Fruit fly (Drosophila melanogaster): ENCODE measurements around the gene CG42540.

CG42540 gene

dm6 chr3L:4542530-4542929, 13.4 kb upstream of the CG42540 start:
- no peak for TF ChIP-seq ovo (GFP tag; optimal IDR thresholded peaks at IDR 0.05)
- no peak for TF ChIP-seq CG5204 (GFP tag; optimal IDR thresholded peaks at IDR 0.05)
- TF ChIP-seq Mnt (GFP tag; optimal IDR thresholded peaks at IDR 0.05), result no peak
- TF ChIP-seq kay (GFP tag; ENCODE audit: borderline replicate concordance), result no peak
- TF ChIP-seq CG12768 (GFP tag; optimal IDR thresholded peaks at IDR 0.05), result no peak
- no peak for TF ChIP-seq Hr96 (GFP tag; optimal IDR thresholded peaks at IDR 0.05)
- TF ChIP-seq CG14711 (tag; optimal IDR thresholded peaks at IDR 0.05), result no peak
- no peak for TF ChIP-seq cic (GFP tag; optimal IDR thresholded peaks at IDR 0.05)
- no peak for TF ChIP-seq CG7045 (GFP tag; optimal IDR thresholded peaks at IDR 0.05)

dm6 chr3L:4543034-4543806, 12.7 kb upstream of the CG42540 start:
- TF ChIP-seq CG5204 (GFP tag; optimal IDR thresholded peaks at IDR 0.05) (peak; percentile 15), CG11617 (GFP tag; optimal IDR thresholded peaks at IDR 0.05) (no peak), CG12768 (GFP tag; optimal IDR thresholded peaks at IDR 0.05) (peak; percentile 25)

dm6 chr3L:4543807-4544197, 12.1 kb upstream of the CG42540 start:
- TF ChIP-seq CG14711 (tag; optimal IDR thresholded peaks at IDR 0.05) (no peak), tj (GFP tag; optimal IDR thresholded peaks at IDR 0.05) (peak; percentile 36), pad (GFP tag; optimal IDR thresholded peaks at IDR 0.05) (no peak), Hr96 (GFP tag; optimal IDR thresholded peaks at IDR 0.05) (no peak), cic (GFP tag; optimal IDR thresholded peaks at IDR 0.05) (peak; percentile 66), ovo (GFP tag; optimal IDR thresholded peaks at IDR 0.05) (peak; percentile 15), Clk (GFP tag; optimal IDR thresholded peaks at IDR 0.05) (no peak), toe (GFP tag; optimal IDR thresholded peaks at IDR 0.05) (peak; percentile 23), CG7045 (GFP tag; optimal IDR thresholded peaks at IDR 0.05) (no peak), Mnt (GFP tag; optimal IDR thresholded peaks at IDR 0.05) (peak; percentile 38), CG11617 (GFP tag; optimal IDR thresholded peaks at IDR 0.05) (no peak), CG12768 (GFP tag; optimal IDR thresholded peaks at IDR 0.05) (peak; percentile 55), kay (GFP tag; ENCODE audit: borderline replicate concordance) (no peak), bab1 (GFP tag; optimal IDR thresholded peaks at IDR 0.05) (peak; percentile 6)

dm6 chr3L:4544633-4545032, 11.3 kb upstream of the CG42540 start:
- peak; percentile 49 for TF ChIP-seq tj (GFP tag; optimal IDR thresholded peaks at IDR 0.05)
- no peak for TF ChIP-seq Hr96 (GFP tag; optimal IDR thresholded peaks at IDR 0.05)

dm6 chr3L:4545138-4545537, 10.7 kb upstream of the CG42540 start:
- TF ChIP-seq Clk (GFP tag; optimal IDR thresholded peaks at IDR 0.05), result no peak
- TF ChIP-seq CG1620 (GFP tag; optimal IDR thresholded peaks at IDR 0.05), result no peak
- TF ChIP-seq CG12768 (GFP tag; optimal IDR thresholded peaks at IDR 0.05), result no peak
- TF ChIP-seq cic (GFP tag; optimal IDR thresholded peaks at IDR 0.05), result no peak
- no peak for TF ChIP-seq CG5204 (GFP tag; optimal IDR thresholded peaks at IDR 0.05)
- no peak for TF ChIP-seq cnc (optimal IDR thresholded peaks at IDR 0.05)
- TF ChIP-seq CG7101 (tag; optimal IDR thresholded peaks at IDR 0.05), result no peak

- TF ChIP-seq CG11617 (GFP tag; optimal IDR thresholded peaks at IDR 0.05), result no peak
- TF ChIP-seq Mnt (GFP tag; optimal IDR thresholded peaks at IDR 0.05), result no peak
- no peak for TF ChIP-seq CG1620 (GFP tag; optimal IDR thresholded peaks at IDR 0.05)
- TF ChIP-seq toe (GFP tag; optimal IDR thresholded peaks at IDR 0.05), result no peak
- no peak for TF ChIP-seq kay (GFP tag; ENCODE audit: borderline replicate concordance)
- TF ChIP-seq ovo (GFP tag; optimal IDR thresholded peaks at IDR 0.05), result no peak
- no peak for TF ChIP-seq CG7045 (GFP tag; optimal IDR thresholded peaks at IDR 0.05)
- TF ChIP-seq pad (GFP tag; optimal IDR thresholded peaks at IDR 0.05), result no peak
- TF ChIP-seq cnc (optimal IDR thresholded peaks at IDR 0.05), result no peak
- no peak for TF ChIP-seq tj (GFP tag; optimal IDR thresholded peaks at IDR 0.05)
- TF ChIP-seq CG7101 (tag; optimal IDR thresholded peaks at IDR 0.05), result no peak
- no peak for TF ChIP-seq Crg-1 (GFP tag; optimal IDR thresholded peaks at IDR 0.05)
- no peak for TF ChIP-seq cic (GFP tag; optimal IDR thresholded peaks at IDR 0.05)
- TF ChIP-seq Hr96 (GFP tag; optimal IDR thresholded peaks at IDR 0.05), result no peak
- no peak for TF ChIP-seq CG33017 (tag; optimal IDR thresholded peaks at IDR 0.05)
- no peak for TF ChIP-seq CG12768 (GFP tag; optimal IDR thresholded peaks at IDR 0.05)
- TF ChIP-seq CG14711 (tag; optimal IDR thresholded peaks at IDR 0.05), result no peak
- TF ChIP-seq Clk (GFP tag; optimal IDR thresholded peaks at IDR 0.05), result no peak
- no peak for TF ChIP-seq CG5204 (GFP tag; optimal IDR thresholded peaks at IDR 0.05)
- TF ChIP-seq bab1 (GFP tag; optimal IDR thresholded peaks at IDR 0.05), result no peak
Observed at dm6 chr3L:4545731-4546130, 10.2 kb upstream of the CG42540 start.

- no peak for TF ChIP-seq CG7045 (GFP tag; optimal IDR thresholded peaks at IDR 0.05)
- no peak for TF ChIP-seq CG7101 (tag; optimal IDR thresholded peaks at IDR 0.05)
- TF ChIP-seq pad (GFP tag; optimal IDR thresholded peaks at IDR 0.05), result no peak
- no peak for TF ChIP-seq tj (GFP tag; optimal IDR thresholded peaks at IDR 0.05)
- TF ChIP-seq Crg-1 (GFP tag; optimal IDR thresholded peaks at IDR 0.05), result no peak
- no peak for TF ChIP-seq CG11617 (GFP tag; optimal IDR thresholded peaks at IDR 0.05)
Observed at dm6 chr3L:4546650-4547049, 9.2 kb upstream of the CG42540 start.

All from whole organism, adult.